Fruit fly (Drosophila melanogaster) whole organism, embryonic: ENCODE measurements around the gene RpL35A.

Source experiments
- Antp ChIP-seq: fragments of 200-800 bp; sonication (Bioruptor generic); optimal IDR thresholded peaks from 3 replicates; lab custom pipeline; 2016; ENCODE audit warnings: missing biosample characterization, missing genetic modification characterization
- B-H1 ChIP-seq: fragments of 200-800 bp; sonication (Bioruptor generic); IDR thresholded peaks from 3 replicates; pipeline ENCODE4 v1.3.6; 2022; ENCODE audit warnings: missing biosample characterization, missing genetic modification characterization
- Bteb2 ChIP-seq: fragments of 200-800 bp; sonication (Bioruptor generic); optimal IDR thresholded peaks from 2 replicates; lab custom pipeline; 2016; ENCODE audit warnings: missing biosample characterization, missing genetic modification characterization
- CG10543 ChIP-seq: fragments of 200-800 bp; sonication (Bioruptor generic); optimal IDR thresholded peaks from 3 replicates; lab custom pipeline; 2017; ENCODE audit warnings: missing biosample characterization, mild to moderate bottlenecking, missing genetic modification characterization, moderate library complexity
- CG11085 ChIP-seq: fragments of 200-800 bp; sonication (Bioruptor generic); IDR thresholded peaks from 2 replicates; pipeline ENCODE4 v1.3.6; 2022; ENCODE audit warnings: missing biosample characterization, missing genetic modification characterization
- CG12071 ChIP-seq: fragments of 200-800 bp; sonication (Bioruptor generic); optimal IDR thresholded peaks from 3 replicates; lab custom pipeline; 2018; ENCODE audit warnings: missing biosample characterization, mild to moderate bottlenecking, missing genetic modification characterization
- CG12769 ChIP-seq: fragments of 200-800 bp; sonication (Bioruptor generic); optimal IDR thresholded peaks from 2 replicates; lab custom pipeline; 2019; ENCODE audit warnings: missing biosample characterization, mild to moderate bottlenecking, missing genetic modification characterization, moderate library complexity
- CG15601 ChIP-seq: fragments of 200-800 bp; sonication (Bioruptor generic); optimal IDR thresholded peaks from 3 replicates; lab custom pipeline; 2019; ENCODE audit warnings: missing biosample characterization, mild to moderate bottlenecking, missing genetic modification characterization, moderate library complexity
- CG17361 ChIP-seq: fragments of 200-800 bp; sonication (Bioruptor generic); IDR thresholded peaks from 3 replicates; pipeline ENCODE4 v1.3.6; 2022; ENCODE audit warnings: missing biosample characterization, missing genetic modification characterization
- CG34224 ChIP-seq: fragments of 200-800 bp; sonication (Bioruptor generic); IDR thresholded peaks from 3 replicates; pipeline ENCODE4 v1.3.6; 2022; ENCODE audit warnings: missing biosample characterization, missing genetic modification characterization; ENCODE audit not compliant: partially characterized antibody
- CG5953 ChIP-seq: fragments of 200-800 bp; sonication (Bioruptor generic); IDR thresholded peaks from 2 replicates; pipeline ENCODE4 v1.3.6; 2022; ENCODE audit warnings: missing biosample characterization, missing genetic modification characterization
- CoRest ChIP-seq: fragments of 200-800 bp; sonication (Bioruptor generic); optimal IDR thresholded peaks from 3 replicates; lab custom pipeline; 2018; ENCODE audit warnings: missing biosample characterization, mild to moderate bottlenecking, missing genetic modification characterization, moderate library complexity
- Dll ChIP-seq: fragments of 200-800 bp; sonication (Bioruptor generic); IDR thresholded peaks from 4 replicates; pipeline ENCODE4 v1.3.6; 2022; ENCODE audit warnings: missing biosample characterization, missing genetic modification characterization; ENCODE audit not compliant: partially characterized antibody
- Fer1 ChIP-seq: fragments of 200-800 bp; sonication (Bioruptor generic); optimal IDR thresholded peaks from 2 replicates; lab custom pipeline; 2017; ENCODE audit warnings: missing biosample characterization, mild to moderate bottlenecking, missing genetic modification characterization
- Fer3 ChIP-seq: fragments of 200-800 bp; sonication (Bioruptor generic); optimal IDR thresholded peaks from 2 replicates; lab custom pipeline; 2018; ENCODE audit warnings: missing biosample characterization, mild to moderate bottlenecking, missing genetic modification characterization, moderate library complexity
- HHEX ChIP-seq: fragments of 200-800 bp; sonication (Bioruptor generic); optimal IDR thresholded peaks from 3 replicates; lab custom pipeline; 2017; ENCODE audit warnings: missing biosample characterization, mild to moderate bottlenecking, missing genetic modification characterization, missing genetic modification reagents
- HmgZ ChIP-seq: fragments of 200-800 bp; sonication (Bioruptor generic); optimal IDR thresholded peaks from 2 replicates; lab custom pipeline; 2018; ENCODE audit warnings: missing biosample characterization, mild to moderate bottlenecking, missing genetic modification characterization
- Hr78 ChIP-seq, 2 experiments: fragments of 200-800 bp in 1 of 2; fragments of >200 bp in 1 of 2; sonication (Bioruptor generic) in 1 of 2; optimal IDR thresholded peaks; 2 replicates each; lab custom pipeline; 2017 to 2019; ENCODE audit warnings: missing biosample characterization in 2 of 2, missing genetic modification characterization in 2 of 2, mild to moderate bottlenecking in 1 of 2, moderate library complexity in 1 of 2
- Kr ChIP-seq: fragments of 200-800 bp; sonication (Bioruptor generic); optimal IDR thresholded peaks from 2 replicates; lab custom pipeline; 2017; ENCODE audit warnings: missing biosample characterization, mild to moderate bottlenecking, missing genetic modification characterization
- Lhr ChIP-seq: fragments of 200-800 bp; sonication (Bioruptor generic); optimal IDR thresholded peaks from 3 replicates; lab custom pipeline; 2017; ENCODE audit warnings: mild to moderate bottlenecking, missing biosample characterization, missing genetic modification reagents, missing genetic modification characterization
- NK7.1 ChIP-seq: fragments of 200-800 bp; sonication (Bioruptor generic); optimal IDR thresholded peaks from 3 replicates; lab custom pipeline; 2016; ENCODE audit warnings: missing biosample characterization, missing genetic modification characterization
- Pdp1 ChIP-seq, 2 experiments: fragments of 200-800 bp; sonication (Bioruptor generic); optimal IDR thresholded peaks; 3 replicates each; lab custom pipeline; 2016; ENCODE audit warnings: missing biosample characterization in 2 of 2, missing genetic modification characterization in 2 of 2, mild to moderate bottlenecking in 1 of 2, moderate library complexity in 1 of 2
- Sry-β ChIP-seq: fragments of 200-800 bp; sonication (Bioruptor generic); optimal IDR thresholded peaks from 2 replicates; lab custom pipeline; 2018; ENCODE audit warnings: missing biosample characterization, mild to moderate bottlenecking, missing genetic modification characterization, moderate library complexity
- Trl ChIP-seq, 3 experiments: fragments of >200 bp in 2 of 3; fragments of 200-800 bp in 1 of 3; sonication (Bioruptor generic) in 1 of 3; optimal IDR thresholded peaks; 2 replicates in 1 of 3; 3 replicates in 2 of 3; lab custom pipeline; 2016 to 2017; ENCODE audit warnings: missing biosample characterization in 1 of 3, missing genetic modification characterization in 1 of 3
- YL-1 ChIP-seq: fragments of 200-800 bp; sonication (Bioruptor generic); optimal IDR thresholded peaks from 3 replicates; lab custom pipeline; 2017; ENCODE audit warnings: missing biosample characterization, mild to moderate bottlenecking, missing genetic modification characterization
- aop ChIP-seq: fragments of 200-800 bp; sonication (Bioruptor generic); IDR thresholded peaks from 2 replicates; pipeline ENCODE4 v1.3.6; 2022; ENCODE audit warnings: missing biosample characterization, missing genetic modification characterization
- bbx ChIP-seq: fragments of 200-800 bp; sonication (Bioruptor generic); IDR thresholded peaks from 2 replicates; pipeline ENCODE4 v1.3.6; 2022; ENCODE audit warnings: missing biosample characterization, missing genetic modification characterization; ENCODE audit not compliant: partially characterized antibody
- bowl ChIP-seq: fragments of 200-800 bp; sonication (Bioruptor generic); IDR thresholded peaks from 2 replicates; pipeline ENCODE4 v1.3.6; 2022; ENCODE audit warnings: missing biosample characterization, missing genetic modification characterization
- chinmo ChIP-seq: fragments of 200-800 bp; sonication (Bioruptor generic); IDR thresholded peaks from 4 replicates; pipeline ENCODE4 v1.3.6; 2022; ENCODE audit warnings: missing biosample characterization, missing genetic modification characterization; ENCODE audit not compliant: partially characterized antibody
- crol ChIP-seq: fragments of 200-800 bp; sonication (Bioruptor generic); IDR thresholded peaks from 2 replicates; pipeline ENCODE4 v1.3.6; 2022; ENCODE audit warnings: missing biosample characterization, missing genetic modification characterization
- ftz-f1 ChIP-seq: fragments of 200-800 bp; sonication (Bioruptor generic); optimal IDR thresholded peaks from 2 replicates; lab custom pipeline; 2016; ENCODE audit warnings: missing biosample characterization, missing genetic modification characterization
- grn ChIP-seq: fragments of 200-800 bp; sonication (Bioruptor generic); optimal IDR thresholded peaks from 3 replicates; lab custom pipeline; 2017; ENCODE audit warnings: missing biosample characterization, missing genetic modification characterization
- ham ChIP-seq: fragments of 200-800 bp; sonication (Bioruptor generic); IDR thresholded peaks from 2 replicates; pipeline ENCODE4 v1.3.6; 2022; ENCODE audit warnings: missing biosample characterization, missing genetic modification characterization
- jigr1 ChIP-seq: fragments of 200-800 bp; sonication (Bioruptor generic); IDR thresholded peaks from 3 replicates; pipeline ENCODE4 v1.3.6; 2022; ENCODE audit warnings: missing biosample characterization, missing genetic modification characterization
- jumu ChIP-seq: fragments of 200-800 bp; sonication (Bioruptor generic); optimal IDR thresholded peaks from 3 replicates; lab custom pipeline; 2016; ENCODE audit warnings: missing biosample characterization, missing genetic modification characterization
- lab ChIP-seq: fragments of 200-800 bp; sonication (Bioruptor generic); optimal IDR thresholded peaks from 3 replicates; lab custom pipeline; 2017; ENCODE audit warnings: missing biosample characterization, missing genetic modification characterization, mild to moderate bottlenecking, moderate library complexity, missing genetic modification reagents
- mirr ChIP-seq: fragments of 200-800 bp; sonication (Bioruptor generic); optimal IDR thresholded peaks from 3 replicates; lab custom pipeline; 2018; ENCODE audit warnings: missing biosample characterization, mild to moderate bottlenecking, missing genetic modification characterization
- p53 ChIP-seq: fragments of 200-800 bp; sonication (Bioruptor generic); optimal IDR thresholded peaks from 2 replicates; lab custom pipeline; 2016; ENCODE audit warnings: missing biosample characterization, missing genetic modification characterization
- pan ChIP-seq, 4 experiments: fragments of >200 bp in 3 of 4; fragments of 200-800 bp in 1 of 4; sonication (Bioruptor generic) in 1 of 4; optimal IDR thresholded peaks in 3 of 4; IDR thresholded peaks in 1 of 4; 2 replicates each; pipeline versions ENCODE4 v1.3.6 to Lab custom; 2017 to 2022; ENCODE audit warnings: missing biosample characterization in 2 of 4, missing genetic modification characterization in 2 of 4, mixed read lengths in 1 of 4
- pb ChIP-seq: fragments of 200-800 bp; sonication (Bioruptor generic); optimal IDR thresholded peaks from 3 replicates; lab custom pipeline; 2016; ENCODE audit warnings: missing biosample characterization, missing genetic modification characterization
- phol ChIP-seq: fragments of 200-800 bp; sonication (Bioruptor generic); optimal IDR thresholded peaks from 3 replicates; lab custom pipeline; 2018; ENCODE audit warnings: missing biosample characterization, mild to moderate bottlenecking, missing genetic modification characterization, moderate library complexity
- ro ChIP-seq: fragments of 200-800 bp; sonication (Bioruptor generic); IDR thresholded peaks from 2 replicates; pipeline ENCODE4 v1.3.6; 2022; ENCODE audit warnings: missing biosample characterization, missing genetic modification characterization
- salm ChIP-seq: fragments of 200-800 bp; sonication (Bioruptor generic); optimal IDR thresholded peaks from 2 replicates; lab custom pipeline; 2018; ENCODE audit warnings: missing biosample characterization, mild to moderate bottlenecking, missing genetic modification characterization
- shn ChIP-seq: fragments of 200-800 bp; sonication (Bioruptor generic); optimal IDR thresholded peaks from 3 replicates; lab custom pipeline; 2016; ENCODE audit warnings: missing biosample characterization, missing genetic modification characterization
- slou ChIP-seq: fragments of 200-800 bp; sonication (Bioruptor generic); optimal IDR thresholded peaks from 3 replicates; lab custom pipeline; 2016; ENCODE audit warnings: missing biosample characterization, missing genetic modification characterization
- sug ChIP-seq: fragments of 200-800 bp; optimal IDR thresholded peaks from 2 replicates; lab custom pipeline; 2019; ENCODE audit warnings: missing biosample characterization, mild to moderate bottlenecking, missing genetic modification characterization, moderate library complexity
- tap ChIP-seq: fragments of 200-800 bp; optimal IDR thresholded peaks from 3 replicates; lab custom pipeline; 2019; ENCODE audit warnings: missing biosample characterization, mild to moderate bottlenecking, missing genetic modification characterization, moderate library complexity
- tio ChIP-seq: fragments of 200-800 bp; sonication (Bioruptor generic); optimal IDR thresholded peaks from 2 replicates; lab custom pipeline; 2017; ENCODE audit warnings: missing biosample characterization, missing genetic modification characterization, inconsistent platforms
- vnd ChIP-seq: fragments of 200-800 bp; sonication (Bioruptor generic); IDR thresholded peaks from 3 replicates; pipeline ENCODE4 v1.3.6; 2022; ENCODE audit warnings: missing biosample characterization, missing genetic modification characterization; ENCODE audit not compliant: partially characterized antibody

Gene RpL35A

dm6 chr3R:5497600-5497999 is 30.7 kb upstream of the RpL35A start (continued):
- TF ChIP-seq ro (GFP tag; lab: Robert Waterston, UW): no peak
- no peak for TF ChIP-seq vnd (GFP tag; lab: Robert Waterston, UW)
- TF ChIP-seq Trl (optimal IDR thresholded peaks at IDR 0.05; lab: Kevin White, UChicago): no peak
- no peak for TF ChIP-seq Trl (GFP tag; optimal IDR thresholded peaks at IDR 0.05; lab: Kevin White, UChicago)
- peak; percentile 56 for TF ChIP-seq ftz-f1
- TF ChIP-seq NK7.1: no peak
- TF ChIP-seq Fer3 (tag; lab: Kevin White, UChicago): no peak
- no peak for TF ChIP-seq salm (tag; lab: Kevin White, UChicago)
- no peak for TF ChIP-seq CG17361 (GFP tag; lab: Robert Waterston, UW)
- TF ChIP-seq pan (optimal IDR thresholded peaks at IDR 0.05; lab: Kevin White, UChicago): no peak
- peak in 1 of 2 experiments; percentile 10 for TF ChIP-seq pan (GFP tag; optimal IDR thresholded peaks at IDR 0.05 in 1 of 2, IDR thresholded peaks at IDR 0.05 in 1 of 2)
- no peak for TF ChIP-seq tio (GFP tag; lab: Kevin White, UChicago)
- TF ChIP-seq mirr: peak; percentile 52
- no peak for TF ChIP-seq YL-1 (GFP tag; lab: Kevin White, UChicago)
- TF ChIP-seq CG5953: no peak
- no peak for TF ChIP-seq aop (GFP tag; lab: Robert Waterston, UW)
- TF ChIP-seq CG15601 (tag; lab: Kevin White, UChicago): no peak
- TF ChIP-seq sug (tag; lab: Kevin White, UChicago): peak; percentile 85
- TF ChIP-seq jigr1 (GFP tag; lab: Robert Waterston, UW): no peak
- TF ChIP-seq Sry-β (GFP tag; lab: Kevin White, UChicago): no peak
- TF ChIP-seq bbx (GFP tag; lab: Robert Waterston, UW): 0 out of 2 replicates have a peak, but pooled peaks have one; percentile 16
- TF ChIP-seq p53: no peak
- no peak for TF ChIP-seq slou (GFP tag; lab: Kevin White, UChicago)
- no peak for TF ChIP-seq Antp (GFP tag; lab: Kevin White, UChicago)
- no peak for TF ChIP-seq Kr (GFP tag; lab: Kevin White, UChicago)
- TF ChIP-seq bowl (GFP tag; lab: Robert Waterston, UW): peak; percentile 34; the same call in 1 of the 2 replicates
- TF ChIP-seq grn (GFP tag; lab: Kevin White, UChicago): peak; percentile 71
- no peak for TF ChIP-seq HHEX (GFP tag; lab: Kevin White, UChicago)
- no peak for TF ChIP-seq tap (tag; lab: Kevin White, UChicago)
- peak in 1 of 2 experiments; percentile 9 for TF ChIP-seq Pdp1 (GFP tag; optimal IDR thresholded peaks at IDR 0.05; lab: Kevin White, UChicago)
- TF ChIP-seq Fer1: no peak
- TF ChIP-seq CG12071 (GFP tag; lab: Kevin White, UChicago): no peak
- TF ChIP-seq Lhr (GFP tag; lab: Kevin White, UChicago): no peak
- 0 out of 4 replicates have a peak, but pooled peaks have one; percentile 11 for TF ChIP-seq chinmo (GFP tag; lab: Robert Waterston, UW)
- TF ChIP-seq CG11085: no peak
- TF ChIP-seq lab (GFP tag; lab: Kevin White, UChicago): peak; percentile 43
- peak; percentile 79 for TF ChIP-seq crol (GFP tag; lab: Robert Waterston, UW)
- no peak for TF ChIP-seq CG34224 (GFP tag; lab: Robert Waterston, UW)
- no peak for TF ChIP-seq phol (tag; lab: Kevin White, UChicago)
- no peak for TF ChIP-seq CoRest (tag; lab: Kevin White, UChicago)
- no peak for TF ChIP-seq ham (GFP tag; lab: Robert Waterston, UW)
- peak; percentile 47 for TF ChIP-seq CG12769 (tag; lab: Kevin White, UChicago)
- TF ChIP-seq pb (GFP tag; lab: Kevin White, UChicago): no peak
- no peak for TF ChIP-seq B-H1 (GFP tag; lab: Robert Waterston, UW)
- no peak for TF ChIP-seq shn (GFP tag; lab: Kevin White, UChicago)
- no peak for TF ChIP-seq Bteb2 (GFP tag; lab: Kevin White, UChicago)
- TF ChIP-seq CG10543 (GFP tag; lab: Kevin White, UChicago): peak; percentile 5
- no peak for TF ChIP-seq HmgZ (tag; lab: Kevin White, UChicago)
- no peak for TF ChIP-seq Dll (GFP tag; lab: Robert Waterston, UW)
- TF ChIP-seq jumu: no peak
- peak in 1 of 2 experiments; percentile 8 for TF ChIP-seq Hr78 (GFP tag; optimal IDR thresholded peaks at IDR 0.05; lab: Kevin White, UChicago)
